Fruit fly (Drosophila melanogaster): ENCODE data around the gene Dph3.

DNA sequence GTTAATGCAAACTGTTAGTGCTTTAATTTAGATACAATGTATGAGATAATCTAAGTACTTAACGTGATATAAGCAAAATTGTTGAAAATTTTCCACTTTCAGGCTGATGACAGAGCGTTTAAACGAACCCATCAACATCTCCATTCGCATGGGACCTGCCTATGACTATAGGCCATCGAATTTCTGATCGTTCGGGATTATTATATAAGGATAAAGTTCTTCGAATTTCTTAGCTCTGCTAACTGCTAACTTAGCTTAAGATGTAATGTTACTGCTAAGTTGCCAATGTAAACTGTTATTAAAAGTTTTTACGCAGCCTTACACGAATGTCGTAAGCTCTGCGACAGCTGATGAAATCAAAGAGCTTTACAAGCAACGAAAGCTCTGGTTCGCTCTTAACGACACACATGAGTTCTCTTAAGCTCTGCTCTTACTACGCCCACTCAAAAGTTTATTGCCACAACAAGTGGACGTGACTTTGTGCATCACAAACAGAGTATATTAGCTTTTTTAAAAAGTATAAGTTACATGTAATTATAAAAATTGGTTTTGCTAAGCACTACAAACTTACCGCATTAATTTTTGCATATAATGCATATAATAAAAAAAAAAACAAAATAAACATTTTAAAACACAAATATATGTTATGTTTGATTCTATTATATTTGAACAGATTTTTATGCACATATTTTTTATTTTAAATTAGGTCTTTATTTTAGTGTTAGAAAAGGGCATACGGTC is 34.9 kb upstream of the Dph3 start:
- TF ChIP-seq fru (GFP tag; optimal IDR thresholded peaks at IDR 0.05) (peak; percentile 96), jim (GFP tag; optimal IDR thresholded peaks at IDR 0.05) (no peak), Jra (GFP tag; optimal IDR thresholded peaks at IDR 0.05) (no peak), h (GFP tag; optimal IDR thresholded peaks at IDR 0.05) (peak; percentile 95), psq (GFP tag; optimal IDR thresholded peaks at IDR 0.05) (peak; percentile 98), sv (GFP tag; optimal IDR thresholded peaks at IDR 0.05) (peak; percentile 95), Vsx2 (GFP tag; optimal IDR thresholded peaks at IDR 0.05; ENCODE audit: partially characterized antibody) (no peak), OdsH (GFP tag; optimal IDR thresholded peaks at IDR 0.05) (peak; percentile 96), Hnf4 (GFP tag; optimal IDR thresholded peaks at IDR 0.05) (peak; percentile 72), Hr78 (GFP tag; optimal IDR thresholded peaks at IDR 0.05) (no peak)

Data from whole organism, wandering third instar larva.